Worm (Caenorhabditis elegans) whole organism, L4 larva: ENCODE data around the gene fbxb-47.

Experiments used
- D1046.2 ChIP-seq: fragments of 200-800 bp; sonication (Bioruptor generic); IDR thresholded peaks from 2 replicates; pipeline ENCODE4 v1.3.6; 2022; ENCODE audit warnings: missing genetic modification characterization, missing compliant biosample characterization
- Y105C5A.15 ChIP-seq: fragments of 200-800 bp; sonication (Bioruptor generic); IDR thresholded peaks from 2 replicates; pipeline ENCODE4 v1.3.6; 2022; ENCODE audit warnings: missing genetic modification characterization, missing compliant biosample characterization
- ZK546.5 ChIP-seq, 2 experiments: sonication (generic microtip); optimal IDR thresholded peaks; 2 replicates each; lab custom pipeline; 2017; ENCODE audit warnings: missing biosample characterization in 2 of 2, missing genetic modification characterization in 2 of 2
- aha-1 ChIP-seq: fragments of 150-350 bp; peaks from one replicate; lab custom pipeline; 2014; ENCODE audit warnings: missing biosample characterization, missing genetic modification characterization
- ceh-32 ChIP-seq: sonication (generic microtip); optimal IDR thresholded peaks from 2 replicates; lab custom pipeline; 2016; ENCODE audit warnings: mild to moderate bottlenecking, missing genetic modification characterization, missing compliant biosample characterization; ENCODE audit not compliant: poor library complexity
- ceh-44 ChIP-seq: fragments of 200-800 bp; sonication (Bioruptor generic); IDR thresholded peaks from 2 replicates; pipeline ENCODE4 v1.3.6; 2022; ENCODE audit warnings: missing genetic modification reagents, missing genetic modification characterization, missing compliant biosample characterization
- ces-1 ChIP-seq: fragments of 150-350 bp; sonication (generic microtip); optimal IDR thresholded peaks from 4 replicates; lab custom pipeline; 2014; ENCODE audit warnings: missing biosample characterization, missing genetic modification reagents, missing genetic modification characterization
- ctbp-1 ChIP-seq: fragments of 200-800 bp; sonication (Bioruptor generic); IDR thresholded peaks from 2 replicates; pipeline ENCODE4 v1.3.6; 2022; ENCODE audit warnings: missing genetic modification reagents, missing genetic modification characterization, missing compliant biosample characterization
- daf-19 ChIP-seq: fragments of 200-800 bp; sonication (Bioruptor generic); conservative IDR thresholded peaks from 2 replicates; pipeline ENCODE4 v1.3.6; 2022; ENCODE audit warnings: missing genetic modification characterization, missing compliant biosample characterization
- dmd-6 ChIP-seq: fragments of 200-800 bp; sonication (Bioruptor generic); IDR thresholded peaks from 2 replicates; pipeline ENCODE4 v1.3.6; 2022; ENCODE audit warnings: missing genetic modification reagents, missing genetic modification characterization, missing compliant biosample characterization
- dmd-8 ChIP-seq: fragments of 200-800 bp; sonication (Bioruptor generic); IDR thresholded peaks from 2 replicates; pipeline ENCODE4 v1.3.6; 2022; ENCODE audit warnings: missing genetic modification characterization, missing compliant biosample characterization
- duxl-1 ChIP-seq: sonication (generic microtip); optimal IDR thresholded peaks from 2 replicates; lab custom pipeline; 2016; ENCODE audit warnings: mild to moderate bottlenecking, missing genetic modification characterization, moderate library complexity, missing compliant biosample characterization; ENCODE audit not compliant: poor library complexity
- dve-1 ChIP-seq: sonication (generic microtip); optimal IDR thresholded peaks from 2 replicates; lab custom pipeline; 2017; ENCODE audit warnings: antibody characterized with exemption, mild to moderate bottlenecking, missing genetic modification characterization, missing compliant biosample characterization; ENCODE audit not compliant: insufficient read depth
- egl-27 ChIP-seq: sonication (generic microtip); optimal IDR thresholded peaks from 3 replicates; lab custom pipeline; 2017; ENCODE audit warnings: missing biosample characterization, missing genetic modification reagents, missing genetic modification characterization
- hlh-11 ChIP-seq: fragments of 200-800 bp; sonication (Bioruptor generic); optimal IDR thresholded peaks from 2 replicates; lab custom pipeline; 2018; ENCODE audit warnings: mild to moderate bottlenecking, missing genetic modification characterization, missing compliant biosample characterization
- hmg-1.1 ChIP-seq: fragments of 200-800 bp; sonication (Bioruptor generic); IDR thresholded peaks from 2 replicates; pipeline ENCODE4 v1.3.6; 2022; ENCODE audit warnings: missing genetic modification reagents, missing genetic modification characterization, missing compliant biosample characterization
- lin-29 ChIP-seq: fragments of 200-800 bp; sonication (Bioruptor generic); IDR thresholded peaks from 2 replicates; pipeline ENCODE4 v1.3.6; 2022; ENCODE audit warnings: missing genetic modification reagents, missing genetic modification characterization, missing compliant biosample characterization
- lsy-2 ChIP-seq, 2 experiments: fragments of 150-350 bp in 1 of 2; sonication (generic microtip) in 1 of 2; optimal IDR thresholded peaks; 2 replicates each; lab custom pipeline; 2014 to 2017; ENCODE audit warnings: missing biosample characterization in 2 of 2, missing genetic modification characterization in 2 of 2
- madf-5 ChIP-seq, 2 experiments: fragments of 200-800 bp; sonication (Bioruptor generic); IDR thresholded peaks; 2 replicates each; pipeline ENCODE4 v1.3.6; 2022; ENCODE audit warnings: missing compliant biosample characterization in 2 of 2, missing genetic modification characterization in 2 of 2
- mdt-29 ChIP-seq: fragments of 200-800 bp; sonication (Bioruptor generic); IDR thresholded peaks from 2 replicates; pipeline ENCODE4 v1.3.6; 2022; ENCODE audit warnings: missing genetic modification reagents, missing genetic modification characterization, missing compliant biosample characterization
- mep-1 ChIP-seq: fragments of 150-350 bp; sonication (generic microtip); optimal IDR thresholded peaks from 3 replicates; lab custom pipeline; 2014; ENCODE audit warnings: missing biosample characterization, missing genetic modification characterization
- mes-2 ChIP-seq: sonication (generic microtip); optimal IDR thresholded peaks from 2 replicates; lab custom pipeline; 2016; ENCODE audit warnings: missing genotype, mild to moderate bottlenecking, missing genetic modification characterization, missing compliant biosample characterization; ENCODE audit not compliant: poor library complexity, severe bottlenecking
- nhr-111 ChIP-seq: fragments of 200-800 bp; sonication (Bioruptor generic); optimal IDR thresholded peaks from 2 replicates; lab custom pipeline; 2018; ENCODE audit warnings: mild to moderate bottlenecking, missing genetic modification characterization, missing compliant biosample characterization
- nhr-28 ChIP-seq: fragments of 150-350 bp; optimal IDR thresholded peaks from 2 replicates; lab custom pipeline; 2014; ENCODE audit warnings: missing biosample characterization, missing genetic modification characterization
- nhr-48 ChIP-seq: sonication (generic microtip); optimal IDR thresholded peaks from 2 replicates; lab custom pipeline; 2016; ENCODE audit warnings: mild to moderate bottlenecking, missing genetic modification characterization, missing compliant biosample characterization
- pha-4 ChIP-seq, 2 experiments: fragments of 150-350 bp in 1 of 2; fragments of 200-800 bp in 1 of 2; sonication (Bioruptor generic) in 1 of 2; IDR thresholded peaks in 1 of 2; optimal IDR thresholded peaks in 1 of 2; 2 replicates each; pipeline versions ENCODE4 v1.3.6 to Lab custom; 2014 to 2022; ENCODE audit warnings: missing genetic modification characterization in 2 of 2, missing genetic modification reagents in 2 of 2, missing biosample characterization in 1 of 2, missing compliant biosample characterization in 1 of 2
- set-16 ChIP-seq: fragments of 200-800 bp; sonication (Bioruptor generic); IDR thresholded peaks from 2 replicates; pipeline ENCODE4 v1.3.6; 2022; ENCODE audit warnings: missing genetic modification reagents, missing genetic modification characterization, missing compliant biosample characterization
- skn-1 ChIP-seq: fragments of 150-350 bp; optimal IDR thresholded peaks from 2 replicates; lab custom pipeline; 2014; ENCODE audit warnings: missing biosample characterization, missing genetic modification characterization
- snpc-1.2 ChIP-seq: fragments of 200-800 bp; sonication (Bioruptor generic); IDR thresholded peaks from 2 replicates; pipeline ENCODE4 v1.3.6; 2022; ENCODE audit warnings: missing genetic modification reagents, missing genetic modification characterization, missing compliant biosample characterization
- tra-1 ChIP-seq: fragments of 200-800 bp; sonication (Bioruptor generic); IDR thresholded peaks from 2 replicates; pipeline ENCODE4 v1.3.6; 2022; ENCODE audit warnings: missing genetic modification reagents, missing genetic modification characterization, missing compliant biosample characterization
- unc-130 ChIP-seq: sonication (generic microtip); optimal IDR thresholded peaks from 2 replicates; lab custom pipeline; 2016; ENCODE audit warnings: missing genetic modification reagents, missing genetic modification characterization, missing compliant biosample characterization
- unc-62 ChIP-seq, 3 experiments: fragments of 150-350 bp in 1 of 3; sonication (generic microtip); optimal IDR thresholded peaks in 2 of 3; peaks in 1 of 3; 1 replicate in 1 of 3; 2 replicates in 2 of 3; lab custom pipeline; 2014 to 2017; ENCODE audit warnings: missing biosample characterization in 3 of 3, missing genetic modification characterization in 3 of 3, missing genetic modification reagents in 3 of 3, missing genotype in 1 of 3

Gene fbxb-47

DNA sequence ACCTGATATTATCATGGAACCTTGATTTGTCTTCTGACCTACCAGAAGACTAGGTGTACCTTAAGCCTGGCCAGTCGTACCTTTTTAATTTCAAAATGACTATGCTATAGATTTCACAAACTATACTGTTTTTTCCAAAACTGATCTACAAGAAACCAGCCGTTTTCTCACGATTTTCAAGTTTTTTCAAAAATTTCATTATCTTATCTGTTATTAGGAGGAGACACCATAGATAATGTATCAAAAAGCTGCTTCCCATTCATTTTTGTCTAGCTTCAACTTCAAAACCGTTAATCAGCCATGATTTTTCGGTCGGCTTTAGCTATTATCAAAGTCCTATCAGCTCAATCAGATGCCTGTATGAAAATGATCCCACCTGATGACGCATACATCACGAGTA is 39.3 kb upstream of the fbxb-47 start, which contains the start of gene F36H5.12:
Gene F36H5.12 (plus strand): TSS at position 301 of the 400 bp plus-strand sequence.
- TF ChIP-seq nhr-111 (GFP tag; lab: Kevin White, UChicago), result no peak
- no peak for TF ChIP-seq dve-1
- no peak for TF ChIP-seq duxl-1
- no peak for TF ChIP-seq nhr-48 (tag; lab: Kevin White, UChicago)
- no peak for TF ChIP-seq D1046.2

DNA sequence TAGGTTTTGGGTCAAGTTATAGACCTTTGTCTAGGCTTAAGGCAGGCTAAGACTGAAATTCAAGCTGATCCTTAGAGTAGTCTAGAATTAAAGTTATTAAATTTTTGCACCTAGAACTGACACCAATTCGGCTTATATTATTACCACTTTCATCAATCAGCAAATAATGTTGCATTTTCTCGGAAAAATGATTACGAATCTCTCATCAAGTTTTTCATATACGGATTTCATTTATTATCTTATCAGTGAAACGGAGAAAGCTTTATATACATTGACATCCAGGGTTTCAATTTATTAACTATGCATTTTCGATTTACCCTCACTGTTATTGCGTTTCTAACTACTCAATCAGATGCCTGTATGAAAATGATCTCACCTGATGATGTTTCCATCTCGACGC is 38.0 kb upstream of the fbxb-47 start, which contains the start of gene K07G6.1:
Gene K07G6.1 (plus strand): TSS at position 301 of the 400 bp plus-strand sequence.
- TF ChIP-seq tra-1 (GFP tag; lab: Robert Waterston, UW) (no peak), ceh-44 (no peak), skn-1 (tag; lab: Kevin White, UChicago) (no peak), mes-2 (tag; lab: Kevin White, UChicago) (no peak), lsy-2 (tag; optimal IDR thresholded peaks at IDR 0.05; lab: Kevin White, UChicago) (no peak), hmg-1.1 (GFP tag; lab: Robert Waterston, UW) (no peak), lin-29 (no peak), daf-19 (GFP tag; lab: Robert Waterston, UW) (no peak), snpc-1.2 (GFP tag; lab: Robert Waterston, UW) (no peak), set-16 (GFP tag; lab: Robert Waterston, UW) (no peak), dmd-8 (GFP tag; lab: Robert Waterston, UW) (no peak), madf-5 (GFP tag; IDR thresholded peaks at IDR 0.05; lab: Robert Waterston, UW) (no peak), ces-1 (GFP tag; lab: Kevin White, UChicago) (no peak), unc-130 (GFP tag; lab: Kevin White, UChicago) (no peak), aha-1 (no peak), ceh-32 (tag; lab: Kevin White, UChicago) (no peak)
- TF ChIP-seq, all 104 proteins: peak for 0

DNA sequence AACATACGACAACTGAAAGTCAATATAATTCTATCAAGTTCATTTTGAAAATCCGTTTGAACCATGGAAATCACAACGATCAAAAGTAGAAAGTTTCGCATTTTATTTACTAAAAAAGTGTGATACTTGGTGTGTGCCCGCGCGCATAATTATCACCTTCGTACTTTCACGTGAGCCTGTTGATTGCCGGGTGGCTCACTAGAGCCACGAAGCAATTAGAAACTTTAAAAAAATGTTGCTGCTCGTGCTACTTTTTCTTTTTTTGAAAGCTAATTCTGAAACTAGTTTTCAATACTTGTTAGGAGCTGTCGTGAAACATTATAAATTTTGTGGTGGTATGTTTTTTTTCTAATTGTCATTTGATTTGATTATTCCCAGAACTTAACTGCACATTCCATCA is 35.6 kb upstream of the fbxb-47 start, which contains the start of the genes irld-9 and irld-33:
Gene irld-9 (minus strand): TSS at position 101 of the 400 bp plus-strand sequence.
Gene irld-33 (plus strand): TSS at position 209 of the 400 bp plus-strand sequence.
- TF ChIP-seq mes-2 (tag; lab: Kevin White, UChicago), result no peak
- TF ChIP-seq aha-1, result peak; percentile 68

DNA sequence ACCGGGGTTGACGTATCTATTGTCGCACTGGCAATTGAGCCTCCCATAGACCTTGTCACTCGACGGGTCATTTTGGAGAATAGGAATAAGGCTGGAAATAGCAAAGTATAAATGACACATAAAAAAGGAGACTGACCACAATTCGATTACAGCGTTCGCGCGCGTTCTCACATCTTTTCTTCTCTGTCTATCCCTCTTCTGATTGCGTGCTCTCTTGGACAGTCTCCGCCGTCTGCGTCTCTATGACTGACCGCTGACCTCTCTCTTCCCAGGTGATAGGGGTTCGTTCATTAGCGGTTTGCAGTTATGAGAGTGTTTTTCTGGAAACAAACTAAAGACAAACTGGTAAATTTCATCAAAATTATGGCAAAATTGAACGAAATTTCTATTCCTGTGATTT is 33.1 kb upstream of the fbxb-47 start, which contains the start of gene ceh-83:
Gene ceh-83 (minus strand): TSS at position 181 of the 400 bp plus-strand sequence.
- no peak for TF ChIP-seq ces-1 (GFP tag; lab: Kevin White, UChicago)
- TF ChIP-seq ctbp-1 (GFP tag; lab: Robert Waterston, UW), result no peak
- TF ChIP-seq hlh-11 (tag; lab: Kevin White, UChicago), result peak; percentile 50
- TF ChIP-seq ZK546.5 (tag; optimal IDR thresholded peaks at IDR 0.05; lab: Kevin White, UChicago), result no peak
- peak; percentile 98 for TF ChIP-seq duxl-1
- no peak for TF ChIP-seq nhr-48 (tag; lab: Kevin White, UChicago)
- no peak for TF ChIP-seq mep-1 (tag; lab: Kevin White, UChicago)
- TF ChIP-seq snpc-1.2 (GFP tag; lab: Robert Waterston, UW), result no peak
- peak in 1 of 2 experiments; percentile 34 for TF ChIP-seq unc-62 (GFP tag; optimal IDR thresholded peaks at IDR 0.05 in 1 of 2; lab: Kevin White, UChicago)
- no peak for TF ChIP-seq unc-62 (tag; optimal IDR thresholded peaks at IDR 0.05; lab: Kevin White, UChicago)
- no peak for TF ChIP-seq egl-27 (tag; lab: Kevin White, UChicago)
- no peak for TF ChIP-seq mdt-29 (GFP tag; lab: Robert Waterston, UW)
- no peak; the same call in 1 of the 2 replicates for TF ChIP-seq dmd-6
- TF ChIP-seq pha-4 (GFP tag; IDR thresholded peaks at IDR 0.05; lab: Robert Waterston, UW), result no peak
- no peak for TF ChIP-seq pha-4 (tag; optimal IDR thresholded peaks at IDR 0.05; lab: Kevin White, UChicago)
- no peak for TF ChIP-seq Y105C5A.15 (GFP tag; lab: Robert Waterston, UW)
- no peak for TF ChIP-seq lsy-2 (tag; optimal IDR thresholded peaks at IDR 0.05; lab: Kevin White, UChicago)
- TF ChIP-seq nhr-28 (tag; lab: Kevin White, UChicago), result peak; percentile 13
- no peak for TF ChIP-seq unc-130 (GFP tag; lab: Kevin White, UChicago)
- TF ChIP-seq, all 104 proteins: peak for 4
